Worm (Caenorhabditis elegans): ENCODE measurements around the gene H12D21.5.

- no peak for TF ChIP-seq snpc-4 (tag; optimal IDR thresholded peaks at IDR 0.05)
- peak; percentile 1 for TF ChIP-seq nhr-90 (tag; optimal IDR thresholded peaks at IDR 0.05; ENCODE audit: poor library complexity)
- TF ChIP-seq nhr-11 (tag; optimal IDR thresholded peaks at IDR 0.05), result no peak
- no peak for TF ChIP-seq isw-1 (GFP tag; IDR thresholded peaks at IDR 0.05)
- no peak for TF ChIP-seq ceh-90 (tag; optimal IDR thresholded peaks at IDR 0.05)
- TF ChIP-seq lsy-2 (tag; optimal IDR thresholded peaks at IDR 0.05), result no peak
- TF ChIP-seq aly-2 (tag; optimal IDR thresholded peaks at IDR 0.05), result no peak
Observed at ce11 chrV:14895557-14895956, 1.8 kb downstream of the H12D21.5 start, which contains the start of gene mpst-3.

Data from whole organism, L1 larva.